Fruit fly (Drosophila melanogaster) whole organism, embryonic: ENCODE measurements around the gene ATPsynepsilonL.
A peak's percentile ranks its signal among the peaks of the same experiment; 100 is the strongest.

Experiments used
- CG10147 ChIP-seq: fragments of 200-800 bp; sonication (Bioruptor generic); optimal IDR thresholded peaks from 2 replicates; lab custom pipeline; 2019; ENCODE audit warnings: missing biosample characterization, mild to moderate bottlenecking, missing genetic modification characterization, moderate library complexity
- CG10267 ChIP-seq: fragments of 200-800 bp; sonication (Bioruptor generic); optimal IDR thresholded peaks from 2 replicates; lab custom pipeline; 2018; ENCODE audit warnings: missing biosample characterization, mild to moderate bottlenecking, missing genetic modification characterization, moderate library complexity
- CG10543 ChIP-seq: fragments of 200-800 bp; sonication (Bioruptor generic); optimal IDR thresholded peaks from 3 replicates; lab custom pipeline; 2017; ENCODE audit warnings: missing biosample characterization, mild to moderate bottlenecking, missing genetic modification characterization, moderate library complexity
- CG10654 ChIP-seq: fragments of 200-800 bp; sonication (Bioruptor generic); optimal IDR thresholded peaks from 2 replicates; lab custom pipeline; 2016; ENCODE audit warnings: missing biosample characterization, missing genetic modification characterization
- CG11456 ChIP-seq: fragments of 200-800 bp; sonication (Bioruptor generic); IDR thresholded peaks from 3 replicates; pipeline ENCODE4 v1.3.6; 2022; ENCODE audit warnings: missing biosample characterization, missing genetic modification characterization
- CG11560 ChIP-seq: fragments of 200-800 bp; sonication (Bioruptor generic); IDR thresholded peaks from 3 replicates; pipeline ENCODE4 v1.3.6; 2022; ENCODE audit warnings: missing biosample characterization, missing genetic modification characterization
- CG13296 ChIP-seq: fragments of 200-800 bp; sonication (Bioruptor generic); optimal IDR thresholded peaks from 3 replicates; lab custom pipeline; 2018; ENCODE audit warnings: missing biosample characterization, mild to moderate bottlenecking, missing genetic modification characterization
- CG15514 ChIP-seq: fragments of 200-800 bp; sonication (Bioruptor generic); optimal IDR thresholded peaks from 3 replicates; lab custom pipeline; 2017; ENCODE audit warnings: missing biosample characterization, missing genetic modification characterization, mild to moderate bottlenecking, moderate library complexity, missing genetic modification reagents
- CG15696 ChIP-seq: fragments of 200-800 bp; sonication (Bioruptor generic); optimal IDR thresholded peaks from 2 replicates; lab custom pipeline; 2019; ENCODE audit warnings: missing biosample characterization, mild to moderate bottlenecking, missing genetic modification characterization, moderate library complexity
- CG18011 ChIP-seq: fragments of 200-800 bp; sonication (Bioruptor generic); optimal IDR thresholded peaks from 2 replicates; lab custom pipeline; 2017; ENCODE audit warnings: missing biosample characterization, missing genetic modification characterization, mild to moderate bottlenecking, moderate library complexity, missing genotype
- CG18619 ChIP-seq: fragments of 200-800 bp; sonication (Bioruptor generic); optimal IDR thresholded peaks from 3 replicates; lab custom pipeline; 2017; ENCODE audit warnings: missing biosample characterization, mild to moderate bottlenecking, missing genetic modification characterization
- CG2129 ChIP-seq: fragments of 200-800 bp; sonication (Bioruptor generic); IDR thresholded peaks from 2 replicates; pipeline ENCODE4 v1.3.6; 2022; ENCODE audit warnings: missing biosample characterization, missing genetic modification characterization; ENCODE audit not compliant: partially characterized antibody
- CG33557 ChIP-seq: fragments of 200-800 bp; sonication (Bioruptor generic); optimal IDR thresholded peaks from 2 replicates; lab custom pipeline; 2019; ENCODE audit warnings: missing biosample characterization, mild to moderate bottlenecking, missing genetic modification characterization, moderate library complexity
- CG42726 ChIP-seq: fragments of 200-800 bp; sonication (Bioruptor generic); IDR thresholded peaks from 2 replicates; pipeline ENCODE4 v1.3.6; 2022; ENCODE audit warnings: missing biosample characterization, missing genetic modification characterization; ENCODE audit not compliant: partially characterized antibody
- CG4404 ChIP-seq: fragments of 200-800 bp; sonication (Bioruptor generic); IDR thresholded peaks from 2 replicates; pipeline ENCODE4 v1.3.6; 2022; ENCODE audit warnings: missing biosample characterization, missing genetic modification characterization
- CG4617 ChIP-seq: fragments of 200-800 bp; sonication (Bioruptor generic); optimal IDR thresholded peaks from 3 replicates; lab custom pipeline; 2016; ENCODE audit warnings: missing biosample characterization, missing genetic modification characterization, borderline replicate concordance
- CG4854 ChIP-seq: fragments of 200-800 bp; sonication (Bioruptor generic); optimal IDR thresholded peaks from 2 replicates; lab custom pipeline; 2016; ENCODE audit warnings: missing biosample characterization, missing genetic modification characterization, inconsistent platforms
- CG6175 ChIP-seq: fragments of 200-800 bp; sonication (Bioruptor generic); IDR thresholded peaks from 3 replicates; pipeline ENCODE4 v1.3.6; 2022; ENCODE audit warnings: missing biosample characterization, missing genetic modification characterization
- CG8388 ChIP-seq: fragments of 200-800 bp; sonication (Bioruptor generic); optimal IDR thresholded peaks from 2 replicates; lab custom pipeline; 2019; ENCODE audit warnings: missing biosample characterization, mild to moderate bottlenecking, missing genetic modification characterization, moderate library complexity
- CG8765 ChIP-seq: fragments of 200-800 bp; sonication (Bioruptor generic); IDR thresholded peaks from 2 replicates; pipeline ENCODE4 v1.3.6; 2022; ENCODE audit warnings: missing biosample characterization, missing genetic modification characterization
- Chrac-16 ChIP-seq: fragments of 200-800 bp; sonication (Bioruptor generic); optimal IDR thresholded peaks from 3 replicates; lab custom pipeline; 2016; ENCODE audit warnings: missing biosample characterization, missing genetic modification characterization
- Dbx ChIP-seq: fragments of 200-800 bp; sonication (Bioruptor generic); IDR thresholded peaks from 3 replicates; pipeline ENCODE4 v1.3.6; 2022; ENCODE audit warnings: missing biosample characterization, missing genetic modification characterization
- Dref ChIP-seq: fragments of 200-800 bp; sonication (Bioruptor generic); IDR thresholded peaks from 2 replicates; pipeline ENCODE4 v1.3.6; 2022; ENCODE audit warnings: missing biosample characterization, missing genetic modification characterization
- Fer2 ChIP-seq: fragments of 200-800 bp; sonication (Bioruptor generic); optimal IDR thresholded peaks from 2 replicates; lab custom pipeline; 2018; ENCODE audit warnings: missing biosample characterization, mild to moderate bottlenecking, missing genetic modification characterization, moderate library complexity
- HHEX ChIP-seq: fragments of 200-800 bp; sonication (Bioruptor generic); optimal IDR thresholded peaks from 3 replicates; lab custom pipeline; 2017; ENCODE audit warnings: missing biosample characterization, mild to moderate bottlenecking, missing genetic modification characterization, missing genetic modification reagents
- Hsf ChIP-seq: fragments of 200-800 bp; sonication (Bioruptor generic); optimal IDR thresholded peaks from 3 replicates; lab custom pipeline; 2016; ENCODE audit warnings: missing biosample characterization, missing genetic modification characterization
- Meics ChIP-seq: fragments of 200-800 bp; sonication (Bioruptor generic); optimal IDR thresholded peaks from 2 replicates; lab custom pipeline; 2017; ENCODE audit warnings: missing biosample characterization, mild to moderate bottlenecking, missing genetic modification characterization
- NFAT ChIP-seq: fragments of 200-800 bp; sonication (Bioruptor generic); IDR thresholded peaks from 2 replicates; pipeline ENCODE4 v1.3.6; 2022; ENCODE audit warnings: missing biosample characterization, missing genetic modification characterization
- Ptx1 ChIP-seq: fragments of 200-800 bp; sonication (Bioruptor generic); IDR thresholded peaks from 2 replicates; pipeline ENCODE4 v1.3.6; 2022; ENCODE audit warnings: missing biosample characterization, missing genetic modification characterization
- Sry-β ChIP-seq: fragments of 200-800 bp; sonication (Bioruptor generic); optimal IDR thresholded peaks from 2 replicates; lab custom pipeline; 2018; ENCODE audit warnings: missing biosample characterization, mild to moderate bottlenecking, missing genetic modification characterization, moderate library complexity
- Trl ChIP-seq, 3 experiments: fragments of >200 bp in 2 of 3; fragments of 200-800 bp in 1 of 3; sonication (Bioruptor generic) in 1 of 3; optimal IDR thresholded peaks; 2 replicates in 1 of 3; 3 replicates in 2 of 3; lab custom pipeline; 2016 to 2017; ENCODE audit warnings: missing biosample characterization in 1 of 3, missing genetic modification characterization in 1 of 3
- bowl ChIP-seq: fragments of 200-800 bp; sonication (Bioruptor generic); IDR thresholded peaks from 2 replicates; pipeline ENCODE4 v1.3.6; 2022; ENCODE audit warnings: missing biosample characterization, missing genetic modification characterization
- cad ChIP-seq: fragments of >200 bp; optimal IDR thresholded peaks from 2 replicates; lab custom pipeline; 2017; ENCODE audit warnings: missing biosample characterization, missing genetic modification characterization
- chm ChIP-seq: fragments of 200-800 bp; sonication (Bioruptor generic); IDR thresholded peaks from 2 replicates; pipeline ENCODE4 v1.3.6; 2022; ENCODE audit warnings: missing biosample characterization, missing genetic modification characterization
- crp ChIP-seq, 2 experiments: fragments of 200-800 bp; sonication (Bioruptor generic); optimal IDR thresholded peaks; 2 replicates in 1 of 2; 3 replicates in 1 of 2; lab custom pipeline; 2017; ENCODE audit warnings: missing biosample characterization in 2 of 2, missing genetic modification characterization in 2 of 2, mild to moderate bottlenecking in 1 of 2, moderate library complexity in 1 of 2
- disco-r ChIP-seq: fragments of 200-800 bp; sonication (Bioruptor generic); optimal IDR thresholded peaks from 2 replicates; lab custom pipeline; 2016; ENCODE audit warnings: missing biosample characterization, missing genetic modification characterization
- esg ChIP-seq: fragments of 200-800 bp; sonication (Bioruptor generic); conservative IDR thresholded peaks from 2 replicates; pipeline ENCODE4 v1.3.6; 2022; ENCODE audit warnings: missing biosample characterization, missing genetic modification characterization
- fd3F ChIP-seq: fragments of 200-800 bp; sonication (Bioruptor generic); optimal IDR thresholded peaks from 2 replicates; lab custom pipeline; 2018; ENCODE audit warnings: missing biosample characterization, mild to moderate bottlenecking, missing genetic modification characterization, moderate library complexity
- fd64A ChIP-seq: fragments of 200-800 bp; sonication (Bioruptor generic); optimal IDR thresholded peaks from 3 replicates; lab custom pipeline; 2018; ENCODE audit warnings: missing biosample characterization, mild to moderate bottlenecking, missing genetic modification characterization
- ftz-f1 ChIP-seq: fragments of 200-800 bp; sonication (Bioruptor generic); optimal IDR thresholded peaks from 2 replicates; lab custom pipeline; 2016; ENCODE audit warnings: missing biosample characterization, missing genetic modification characterization
- gem ChIP-seq: fragments of 200-800 bp; sonication (Bioruptor generic); optimal IDR thresholded peaks from 2 replicates; lab custom pipeline; 2019; ENCODE audit warnings: missing biosample characterization, mild to moderate bottlenecking, missing genetic modification characterization, moderate library complexity
- grau ChIP-seq: fragments of 200-800 bp; optimal IDR thresholded peaks from 3 replicates; lab custom pipeline; 2019; ENCODE audit warnings: missing biosample characterization, mild to moderate bottlenecking, missing genetic modification characterization, moderate library complexity
- lov ChIP-seq, 2 experiments: fragments of 200-800 bp in 1 of 2; fragments of >200 bp in 1 of 2; sonication (Bioruptor generic) in 1 of 2; IDR thresholded peaks in 1 of 2; optimal IDR thresholded peaks in 1 of 2; 2 replicates in 1 of 2; 3 replicates in 1 of 2; pipeline versions ENCODE4 v1.3.6 to Lab custom; 2017 to 2022; ENCODE audit warnings: missing biosample characterization in 1 of 2, missing genetic modification characterization in 1 of 2
- luna ChIP-seq: fragments of 200-800 bp; sonication (Bioruptor generic); optimal IDR thresholded peaks from 2 replicates; lab custom pipeline; 2016; ENCODE audit warnings: missing biosample characterization, missing genetic modification characterization
- ssp ChIP-seq: fragments of 200-800 bp; sonication (Bioruptor generic); IDR thresholded peaks from 2 replicates; pipeline ENCODE4 v1.3.6; 2022; ENCODE audit warnings: missing biosample characterization, missing genetic modification characterization
- stc ChIP-seq: fragments of 200-800 bp; sonication (Bioruptor generic); IDR thresholded peaks from 2 replicates; pipeline ENCODE4 v1.3.6; 2022; ENCODE audit warnings: missing biosample characterization, missing genetic modification characterization
- trh ChIP-seq: fragments of 200-800 bp; sonication (Bioruptor generic); optimal IDR thresholded peaks from 2 replicates; lab custom pipeline; 2016; ENCODE audit warnings: missing biosample characterization, missing genetic modification characterization
- twi ChIP-seq: fragments of 200-800 bp; optimal IDR thresholded peaks from 2 replicates; lab custom pipeline; 2019; ENCODE audit warnings: missing biosample characterization, mild to moderate bottlenecking, missing genetic modification characterization, moderate library complexity

Gene ATPsynepsilonL

DNA sequence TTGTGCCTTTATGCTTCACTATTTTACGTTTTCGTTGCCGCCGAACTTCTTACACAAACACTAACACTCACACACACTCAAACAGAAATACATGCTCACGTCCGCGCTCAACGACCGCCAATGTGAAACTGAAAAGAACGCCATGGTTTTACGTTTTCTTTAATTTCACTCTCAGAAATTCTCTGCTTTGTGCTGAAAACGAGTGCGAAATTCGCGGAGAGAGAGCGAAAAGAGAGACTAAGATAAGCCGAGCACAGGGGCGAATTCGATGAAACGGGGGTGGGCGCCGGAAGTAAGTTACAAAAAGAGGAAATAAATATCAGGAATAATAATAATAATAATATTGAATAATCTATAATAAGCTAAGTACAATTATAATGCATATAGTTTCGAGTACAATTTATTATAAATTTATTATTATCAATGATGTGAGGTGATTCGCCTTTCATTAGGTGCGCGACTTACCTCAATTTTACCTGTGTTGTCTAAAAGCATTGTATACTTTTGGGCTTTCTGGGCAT is 48.8 kb downstream of the ATPsynepsilonL start, which contains the start of gene Best1 (continued):
- TF ChIP-seq HHEX (GFP tag; lab: Kevin White, UChicago), result peak; percentile 91
- peak; percentile 94 for TF ChIP-seq CG11456 (GFP tag; lab: Robert Waterston, UW)
- peak; percentile 82 to 91 for TF ChIP-seq Trl (optimal IDR thresholded peaks at IDR 0.05; lab: Kevin White, UChicago)
- peak; percentile 59 for TF ChIP-seq Trl (GFP tag; optimal IDR thresholded peaks at IDR 0.05; lab: Kevin White, UChicago)
- TF ChIP-seq CG4617 (GFP tag; lab: Kevin White, UChicago), result peak; percentile 37
- TF ChIP-seq trh (GFP tag; lab: Kevin White, UChicago), result peak; percentile 69
- peak; percentile 89 for TF ChIP-seq CG18619
- TF ChIP-seq CG18011 (GFP tag; lab: Kevin White, UChicago), result peak; percentile 77
- TF ChIP-seq CG15696 (tag; lab: Kevin White, UChicago), result peak; percentile 90
- TF ChIP-seq Hsf (GFP tag; lab: Kevin White, UChicago), result peak; percentile 74
- TF ChIP-seq Fer2 (tag; lab: Kevin White, UChicago), result peak; percentile 87
- TF ChIP-seq gem (tag; lab: Kevin White, UChicago), result peak; percentile 96
- peak; percentile 97 for TF ChIP-seq Dbx (GFP tag; lab: Robert Waterston, UW)
- peak; percentile 90 for TF ChIP-seq chm (GFP tag; lab: Robert Waterston, UW)
- peak; percentile 65 for TF ChIP-seq CG4854
- TF ChIP-seq CG8765, result peak; percentile 77
- peak; percentile 93 for TF ChIP-seq grau
- peak; percentile 84 for TF ChIP-seq CG15514
- peak; percentile 84 for TF ChIP-seq CG33557 (GFP tag; lab: Kevin White, UChicago)
- peak; percentile 59 for TF ChIP-seq fd64A (GFP tag; lab: Kevin White, UChicago)
- TF ChIP-seq NFAT (GFP tag; lab: Robert Waterston, UW), result peak; percentile 97
- TF ChIP-seq ftz-f1 (GFP tag; lab: Kevin White, UChicago), result peak; percentile 57
- TF ChIP-seq luna (GFP tag; lab: Kevin White, UChicago), result peak; percentile 33
- peak; percentile 90 for TF ChIP-seq stc (GFP tag; lab: Robert Waterston, UW)
- no peak for TF ChIP-seq Dref (GFP tag; lab: Robert Waterston, UW)
- peak; percentile 94 for TF ChIP-seq Meics (GFP tag; lab: Kevin White, UChicago)
- peak; percentile 87 for TF ChIP-seq CG8388 (GFP tag; lab: Kevin White, UChicago)
- peak; percentile 89 for TF ChIP-seq CG10267 (tag; lab: Kevin White, UChicago)
- peak; percentile 93 for TF ChIP-seq CG13296 (GFP tag; lab: Kevin White, UChicago)
- TF ChIP-seq CG4404 (GFP tag; lab: Robert Waterston, UW), result peak; percentile 89
- TF ChIP-seq CG10654 (GFP tag; lab: Kevin White, UChicago), result peak; percentile 69
- TF ChIP-seq CG11560 (tag; lab: Robert Waterston, UW), result peak; percentile 72
- peak; percentile 93 for TF ChIP-seq CG10147 (GFP tag; lab: Kevin White, UChicago)
- peak; percentile 76 for TF ChIP-seq twi (tag; lab: Kevin White, UChicago)
- peak; percentile 79 for TF ChIP-seq CG10543 (GFP tag; lab: Kevin White, UChicago)
- TF ChIP-seq Chrac-16 (GFP tag; lab: Kevin White, UChicago), result peak; percentile 84
- TF ChIP-seq disco-r (GFP tag; lab: Kevin White, UChicago), result no peak
- TF ChIP-seq Sry-β (GFP tag; lab: Kevin White, UChicago), result peak; percentile 35
- TF ChIP-seq crp (GFP tag; optimal IDR thresholded peaks at IDR 0.05; lab: Kevin White, UChicago), result peak in 1 of 2 experiments; percentile 43
- peak; percentile 77 for TF ChIP-seq ssp
- TF ChIP-seq esg (GFP tag; lab: Robert Waterston, UW), result peak; percentile 89
- TF ChIP-seq fd3F (GFP tag; lab: Kevin White, UChicago), result peak; percentile 89
- peak; percentile 77; the same call in 1 of the 2 replicates for TF ChIP-seq bowl
- peak; percentile 95 for TF ChIP-seq Ptx1
- TF ChIP-seq lov (optimal IDR thresholded peaks at IDR 0.05; lab: Kevin White, UChicago), result no peak
- TF ChIP-seq lov (GFP tag; IDR thresholded peaks at IDR 0.05; lab: Robert Waterston, UW), result peak; percentile 80
- TF ChIP-seq CG2129 (GFP tag; lab: Robert Waterston, UW), result no peak
- TF ChIP-seq CG42726 (GFP tag; lab: Robert Waterston, UW), result no peak; the same call in none of the 2 replicates
- TF ChIP-seq cad (GFP tag; lab: Kevin White, UChicago), result no peak
- TF ChIP-seq CG6175, result peak; percentile 86
